Worm (Caenorhabditis elegans): Measurements from ENCODE around the gene his-3.

his-3 gene

DNA sequence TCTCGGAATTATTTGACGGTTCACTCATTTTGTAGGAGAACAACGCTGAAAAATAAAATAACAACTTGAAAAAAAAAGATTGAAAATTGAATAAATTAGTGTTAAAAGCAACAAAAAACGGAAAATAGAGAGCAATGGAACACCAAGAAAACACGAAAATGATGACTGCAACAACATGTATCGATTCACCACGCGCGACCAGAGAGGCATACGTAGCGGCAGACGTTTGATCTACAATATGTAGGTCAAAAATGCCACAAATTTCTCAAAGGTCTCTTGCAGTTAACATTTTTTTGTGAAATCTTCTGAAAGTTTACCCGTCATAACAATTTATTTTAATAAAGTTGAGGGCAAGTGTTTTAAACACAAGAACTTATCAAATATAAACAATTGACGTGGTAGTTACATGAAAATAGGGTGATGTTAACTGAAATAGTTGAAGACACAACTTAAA, 16.4 kb downstream of the his-3 start, which contains the start of gene F14H3.5:
F14H3.5 (minus strand) TSS at position 51 of the 454 bp plus-strand sequence.
- TF ChIP-seq ceh-18 (tag; optimal IDR thresholded peaks at IDR 0.05): no peak
- TF ChIP-seq hlh-8 (tag; optimal IDR thresholded peaks at IDR 0.05): no peak
- TF ChIP-seq T23F11.4 (GFP tag; optimal IDR thresholded peaks at IDR 0.05): no peak
- no peak for TF ChIP-seq lim-6 (tag; optimal IDR thresholded peaks at IDR 0.05)
- no peak for TF ChIP-seq ceh-19 (GFP tag; optimal IDR thresholded peaks at IDR 0.05)
- no peak for TF ChIP-seq C08G9.2 (tag; optimal IDR thresholded peaks at IDR 0.05)
- no peak for TF ChIP-seq unc-3 (GFP tag; conservative IDR thresholded peaks at IDR 0.05)
- TF ChIP-seq unc-3 (tag; optimal IDR thresholded peaks at IDR 0.05): no peak
- TF ChIP-seq npax-4 (tag; optimal IDR thresholded peaks at IDR 0.05): no peak
- TF ChIP-seq ceh-6 (GFP tag; optimal IDR thresholded peaks at IDR 0.05): no peak
- TF ChIP-seq ceh-48 (tag; optimal IDR thresholded peaks at IDR 0.05): no peak

DNA sequence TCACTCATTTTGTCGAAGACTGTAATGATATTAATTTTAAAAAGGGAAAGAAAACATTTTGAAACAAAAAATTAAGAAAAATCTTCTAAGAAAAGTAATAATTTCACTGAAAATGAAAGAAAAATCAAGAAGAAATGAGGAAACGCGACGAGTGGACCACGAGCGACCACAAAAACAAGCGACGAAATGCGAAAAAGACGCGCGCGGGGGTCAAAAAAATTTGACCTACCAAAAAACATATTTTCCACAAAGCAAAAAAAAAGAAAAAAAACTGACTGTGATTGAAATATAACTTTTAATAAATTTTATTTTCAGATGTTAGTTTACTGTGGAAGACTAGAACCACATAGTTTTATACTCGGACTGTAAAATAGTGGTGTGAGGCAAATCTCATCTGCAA, 18.3 kb downstream of the his-3 start, which contains the start of gene F14H3.6:
F14H3.6 (minus strand) TSS at position 22 of the 400 bp plus-strand sequence.
- TF ChIP-seq pax-1 (tag; optimal IDR thresholded peaks at IDR 0.05): no peak
- TF ChIP-seq sox-2 (GFP tag; IDR thresholded peaks at IDR 0.05): no peak
- TF ChIP-seq ttx-3 (tag; optimal IDR thresholded peaks at IDR 0.05): no peak
- TF ChIP-seq nhr-232 (tag; optimal IDR thresholded peaks at IDR 0.05): no peak
- TF ChIP-seq unc-3 (GFP tag; conservative IDR thresholded peaks at IDR 0.05): no peak
- TF ChIP-seq unc-3 (tag; optimal IDR thresholded peaks at IDR 0.05): no peak
- no peak for TF ChIP-seq nfya-1 (tag; optimal IDR thresholded peaks at IDR 0.05)
- no peak for TF ChIP-seq unc-86 (tag; optimal IDR thresholded peaks at IDR 0.05)
- TF ChIP-seq che-1 (tag; optimal IDR thresholded peaks at IDR 0.05): no peak
- no peak for TF ChIP-seq ceh-14 (tag; optimal IDR thresholded peaks at IDR 0.05)
- no peak for TF ChIP-seq ceh-9 (tag; optimal IDR thresholded peaks at IDR 0.05)
- TF ChIP-seq npax-4 (tag; optimal IDR thresholded peaks at IDR 0.05): no peak
- no peak for TF ChIP-seq madf-2 (tag; optimal IDR thresholded peaks at IDR 0.05)
- TF ChIP-seq ceh-45 (GFP tag; IDR thresholded peaks at IDR 0.05): no peak
- no peak for TF ChIP-seq ztf-16 (tag; optimal IDR thresholded peaks at IDR 0.05)
- TF ChIP-seq ceh-18 (tag; optimal IDR thresholded peaks at IDR 0.05): no peak
- TF ChIP-seq ahr-1 (tag; optimal IDR thresholded peaks at IDR 0.05): no peak
- no peak for TF ChIP-seq dmd-4 (tag; optimal IDR thresholded peaks at IDR 0.05; ENCODE audit: borderline replicate concordance)

DNA sequence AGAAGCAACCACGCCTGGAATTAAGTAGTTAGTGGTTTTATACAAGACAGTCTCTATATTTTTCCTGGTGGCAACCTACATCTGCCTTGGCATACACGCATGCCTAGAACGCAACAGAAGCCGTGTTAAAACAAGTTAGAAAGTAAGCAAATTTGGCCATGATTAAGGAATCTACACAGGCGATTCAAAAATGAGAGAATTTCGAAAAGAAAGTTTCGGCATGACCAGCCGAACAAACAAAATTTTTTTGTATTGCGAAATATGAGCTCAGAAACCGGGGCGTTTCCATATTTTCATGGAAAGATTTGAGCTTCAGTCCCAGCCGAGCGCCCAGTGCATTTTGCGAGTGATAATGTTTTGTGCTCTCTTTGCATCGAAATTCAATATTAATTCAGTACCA, 19.5 kb downstream of the his-3 start, which contains the start of gene F14H3.15:
F14H3.15 (minus strand) TSS at position 101 of the 400 bp plus-strand sequence.
- TF ChIP-seq unc-3 (GFP tag; conservative IDR thresholded peaks at IDR 0.05): no peak
- no peak for TF ChIP-seq unc-3 (tag; optimal IDR thresholded peaks at IDR 0.05)
- no peak for TF ChIP-seq elt-2 (tag; optimal IDR thresholded peaks at IDR 0.05)
- no peak for TF ChIP-seq nhr-11 (tag; optimal IDR thresholded peaks at IDR 0.05)
- TF ChIP-seq rnt-1 (tag; optimal IDR thresholded peaks at IDR 0.05): no peak
- TF ChIP-seq hlh-8 (tag; optimal IDR thresholded peaks at IDR 0.05): no peak
- no peak for TF ChIP-seq nhr-232 (tag; optimal IDR thresholded peaks at IDR 0.05)
- TF ChIP-seq ceh-48 (tag; optimal IDR thresholded peaks at IDR 0.05): no peak
- no peak for TF ChIP-seq madf-2 (tag; optimal IDR thresholded peaks at IDR 0.05)
- no peak for TF ChIP-seq tbx-2 (tag; optimal IDR thresholded peaks at IDR 0.05)
- TF ChIP-seq pha-2 (tag; optimal IDR thresholded peaks at IDR 0.05): no peak
- TF ChIP-seq sox-4 (tag; optimal IDR thresholded peaks at IDR 0.05): no peak
- no peak for TF ChIP-seq ceh-14 (tag; optimal IDR thresholded peaks at IDR 0.05)
- no peak for TF ChIP-seq C08G9.2 (tag; optimal IDR thresholded peaks at IDR 0.05)
- no peak for TF ChIP-seq ceh-34 (tag; optimal IDR thresholded peaks at IDR 0.05)
- no peak for TF ChIP-seq eyg-1 (tag; optimal IDR thresholded peaks at IDR 0.05)

DNA sequence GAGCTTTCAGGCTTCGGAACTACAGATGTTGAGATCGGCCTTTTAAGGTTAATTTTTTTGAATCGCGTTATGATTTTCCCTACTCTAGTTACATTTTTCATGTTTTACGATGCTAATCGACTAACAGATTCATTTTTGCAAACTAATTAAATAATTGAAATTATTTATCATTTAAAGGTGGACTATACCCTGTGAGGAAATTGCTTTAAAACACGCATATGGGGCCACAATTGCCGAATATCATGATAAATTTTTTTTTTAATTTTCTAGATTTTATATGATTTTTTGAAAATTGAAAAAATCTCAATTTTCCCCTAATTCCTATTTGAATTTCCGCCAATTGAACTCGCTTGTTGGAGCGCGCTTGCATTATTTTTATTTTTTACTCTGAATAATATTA, 21.4 kb downstream of the his-3 start, which contains the start of gene fbxa-100:
fbxa-100 (minus strand) TSS at position 101 of the 400 bp plus-strand sequence.
- TF ChIP-seq ceh-9 (tag; optimal IDR thresholded peaks at IDR 0.05) (no peak), unc-3 (GFP tag; conservative IDR thresholded peaks at IDR 0.05) (no peak), unc-3 (tag; optimal IDR thresholded peaks at IDR 0.05) (no peak), npax-4 (tag; optimal IDR thresholded peaks at IDR 0.05) (no peak), unc-86 (tag; optimal IDR thresholded peaks at IDR 0.05) (no peak), madf-2 (tag; optimal IDR thresholded peaks at IDR 0.05) (no peak), nhr-232 (tag; optimal IDR thresholded peaks at IDR 0.05) (no peak), sox-2 (GFP tag; IDR thresholded peaks at IDR 0.05) (no peak), tbx-7 (tag; optimal IDR thresholded peaks at IDR 0.05) (no peak), ztf-16 (tag; optimal IDR thresholded peaks at IDR 0.05) (no peak), tbx-2 (tag; optimal IDR thresholded peaks at IDR 0.05) (no peak), rnt-1 (tag; optimal IDR thresholded peaks at IDR 0.05) (no peak), K09A11.1 (tag; optimal IDR thresholded peaks at IDR 0.05; ENCODE audit: insufficient read depth) (no peak), ceh-14 (tag; optimal IDR thresholded peaks at IDR 0.05) (no peak), hlh-8 (tag; optimal IDR thresholded peaks at IDR 0.05) (no peak), syd-9 (tag; optimal IDR thresholded peaks at IDR 0.05) (no peak)

All from whole organism, late embryonic.